Fruit fly (Drosophila melanogaster): ENCODE measurements around the gene Slip1.

The Slip1 gene

dm6 chr4:697463-697862 lies 34.0 kb downstream of the Slip1 start, which contains the start of gene ey:
Gene ey (plus strand): TSS chr4:697689.
- no peak for TF ChIP-seq CG17801 (GFP tag; optimal IDR thresholded peaks at IDR 0.05; ENCODE audit: partially characterized antibody)

dm6 chr4:701948-702347 lies 38.5 kb downstream of the Slip1 start:
- TF ChIP-seq CG17801 (GFP tag; optimal IDR thresholded peaks at IDR 0.05; ENCODE audit: partially characterized antibody), result no peak

- no peak for TF ChIP-seq CG17801 (GFP tag; optimal IDR thresholded peaks at IDR 0.05; ENCODE audit: partially characterized antibody)
These were observed 39.4 kb downstream of the Slip1 start for dm6 chr4:702806-703301.

- no peak for TF ChIP-seq CG17801 (GFP tag; optimal IDR thresholded peaks at IDR 0.05; ENCODE audit: partially characterized antibody)
These were observed 40.7 kb downstream of the Slip1 start for dm6 chr4:703992-704690.

dm6 chr4:706847-707246 lies 43.4 kb downstream of the Slip1 start:
- no peak for TF ChIP-seq CG17801 (GFP tag; optimal IDR thresholded peaks at IDR 0.05; ENCODE audit: partially characterized antibody)

- TF ChIP-seq CG17801 (GFP tag; optimal IDR thresholded peaks at IDR 0.05; ENCODE audit: partially characterized antibody), result no peak
These were observed 45.2 kb downstream of the Slip1 start for dm6 chr4:708665-709064.

dm6 chr4:709730-710129 lies 46.3 kb downstream of the Slip1 start:
- TF ChIP-seq CG17801 (GFP tag; optimal IDR thresholded peaks at IDR 0.05; ENCODE audit: partially characterized antibody), result no peak

- TF ChIP-seq CG17801 (GFP tag; optimal IDR thresholded peaks at IDR 0.05; ENCODE audit: partially characterized antibody), result no peak
These were observed 49.5 kb downstream of the Slip1 start for dm6 chr4:712897-713296.

- TF ChIP-seq CG17801 (GFP tag; optimal IDR thresholded peaks at IDR 0.05; ENCODE audit: partially characterized antibody), result no peak
These were observed 55.2 kb downstream of the Slip1 start for dm6 chr4:718614-719013.
